Worm (Caenorhabditis elegans) whole organism, midembryonic: ENCODE results near the gene fbxa-56.

Experiments
- T22C8.4 ChIP-seq: fragments of 200-800 bp; sonication (Bioruptor generic); IDR thresholded peaks from 2 replicates; pipeline ENCODE4 v1.3.6; 2022; ENCODE audit warnings: missing genetic modification characterization, missing compliant biosample characterization
- cog-1 ChIP-seq: sonication (generic microtip); optimal IDR thresholded peaks from 2 replicates; lab custom pipeline; 2016; ENCODE audit warnings: missing genetic modification characterization, missing compliant biosample characterization
- flt-1 ChIP-seq: fragments of 200-800 bp; sonication (Bioruptor generic); IDR thresholded peaks from 2 replicates; pipeline ENCODE4 v1.3.6; 2022; ENCODE audit warnings: missing genetic modification characterization, missing compliant biosample characterization
- klf-2 ChIP-seq: fragments of 200-800 bp; sonication (Bioruptor generic); conservative IDR thresholded peaks from 2 replicates; pipeline ENCODE4 v1.3.6; 2022; ENCODE audit warnings: missing genetic modification reagents, missing genetic modification characterization, missing compliant biosample characterization
- med-1 ChIP-seq: sonication (generic microtip); optimal IDR thresholded peaks from 2 replicates; lab custom pipeline; 2017; ENCODE audit warnings: missing genetic modification characterization, mild to moderate bottlenecking, missing compliant biosample characterization, antibody characterized with exemption, missing genetic modification reagents; ENCODE audit not compliant: insufficient read depth
- ref-1 ChIP-seq: fragments of 200-800 bp; sonication (Bioruptor generic); conservative IDR thresholded peaks from 2 replicates; pipeline ENCODE4 v1.3.6; 2022; ENCODE audit warnings: missing genetic modification reagents, missing genetic modification characterization, missing compliant biosample characterization
- tab-1 ChIP-seq: fragments of 200-800 bp; sonication (Bioruptor generic); IDR thresholded peaks from 2 replicates; pipeline ENCODE4 v1.3.6; 2022; ENCODE audit warnings: missing genetic modification characterization, missing compliant biosample characterization
- ztf-23 ChIP-seq: fragments of 200-800 bp; sonication (Bioruptor generic); IDR thresholded peaks from 2 replicates; pipeline ENCODE4 v1.3.6; 2022; ENCODE audit warnings: missing genetic modification reagents, missing genetic modification characterization, missing compliant biosample characterization
- ztf-29 ChIP-seq: fragments of 200-800 bp; sonication (Bioruptor generic); IDR thresholded peaks from 2 replicates; pipeline ENCODE4 v1.3.6; 2022; ENCODE audit warnings: missing genetic modification reagents, missing genetic modification characterization, missing compliant biosample characterization

The fbxa-56 gene

DNA sequence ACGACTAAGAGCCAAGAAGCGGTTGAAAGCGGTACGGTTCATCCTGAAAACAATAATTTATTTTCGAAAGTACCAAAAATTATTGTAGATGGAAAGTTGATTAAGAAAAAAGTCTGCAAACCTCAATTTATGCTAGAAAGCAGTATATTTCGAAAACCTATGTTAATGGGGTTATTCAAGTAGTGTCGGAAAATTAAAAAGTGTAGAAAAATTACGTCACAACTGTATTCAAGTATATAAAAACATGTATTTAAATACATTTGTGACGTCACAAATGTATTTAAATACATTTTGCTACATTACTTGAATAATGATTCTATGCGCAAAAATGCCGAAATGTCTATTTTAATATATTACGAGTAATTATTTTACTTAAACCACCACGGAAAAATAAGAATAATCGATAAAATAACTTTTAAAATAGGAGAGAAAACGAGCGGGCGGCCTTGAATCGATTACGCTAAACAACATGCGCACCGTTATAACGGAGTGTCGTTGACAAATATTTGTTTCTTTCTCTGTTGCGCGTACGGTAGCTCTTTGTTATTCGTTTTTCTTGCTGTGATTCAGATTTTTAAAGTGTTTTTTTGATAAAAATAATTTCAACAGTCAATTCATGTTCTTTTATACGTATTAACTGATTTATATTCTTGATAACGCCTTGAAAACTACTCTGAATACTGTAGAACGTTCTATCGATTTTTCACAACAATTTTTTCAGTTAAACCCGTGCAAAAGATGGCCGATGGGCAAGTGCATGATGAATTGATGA, 27.1 kb downstream of the fbxa-56 start, which contains the start of the genes F23H11.5 and bra-2:
F23H11.5 (minus strand) TSS at position 51 of the 772 bp plus-strand sequence.
bra-2 (plus strand) TSS at position 722 of the 772 bp plus-strand sequence.
- TF ChIP-seq med-1 (GFP tag; lab: Kevin White, UChicago) (no peak), cog-1 (tag; lab: Kevin White, UChicago) (no peak), tab-1 (GFP tag; lab: Robert Waterston, UW) (no peak), flt-1 (GFP tag; lab: Robert Waterston, UW) (no peak), ref-1 (GFP tag; lab: Robert Waterston, UW) (no peak), klf-2 (no peak)

DNA sequence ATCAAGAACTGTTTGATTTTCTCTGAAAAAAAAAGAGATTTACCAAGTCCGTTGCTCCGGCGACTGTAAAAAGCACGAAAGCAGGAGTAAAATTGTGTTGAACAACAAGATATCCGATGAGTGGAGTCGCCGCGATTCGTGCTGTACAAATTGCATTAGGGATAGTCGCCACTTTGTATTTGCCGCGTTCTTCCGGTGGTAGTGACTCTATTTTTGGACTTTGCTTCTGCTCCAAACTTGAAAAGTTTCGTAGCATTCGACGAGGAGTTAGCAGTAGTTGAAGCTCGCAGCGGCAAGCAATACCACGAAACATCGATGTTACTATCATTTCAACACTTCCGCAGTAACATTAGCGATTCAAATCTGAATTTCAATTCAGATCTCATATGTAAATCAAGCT, 28.3 kb downstream of the fbxa-56 start, which contains the start of gene crls-1:
crls-1 (minus strand) TSS at position 363 of the 400 bp plus-strand sequence.
- no peak for TF ChIP-seq cog-1 (tag; lab: Kevin White, UChicago)
- no peak for TF ChIP-seq tab-1 (GFP tag; lab: Robert Waterston, UW)
- no peak for TF ChIP-seq klf-2
- no peak for TF ChIP-seq ztf-23 (GFP tag; lab: Robert Waterston, UW)
- no peak for TF ChIP-seq ref-1 (GFP tag; lab: Robert Waterston, UW)
- TF ChIP-seq T22C8.4 (GFP tag; lab: Robert Waterston, UW), result no peak
- no peak for TF ChIP-seq med-1 (GFP tag; lab: Kevin White, UChicago)

ce11 chrIII:907990-908389, 29.9 kb downstream of the fbxa-56 start:
- TF ChIP-seq T22C8.4 (GFP tag; lab: Robert Waterston, UW) (no peak), klf-2 (no peak), tab-1 (GFP tag; lab: Robert Waterston, UW) (no peak)

ce11 chrIII:907311-907710, 30.6 kb downstream of the fbxa-56 start, which contains the start of gene F23H11.4:
Gene F23H11.4 (minus strand): TSS chrIII:907539.
- TF ChIP-seq ztf-23 (GFP tag; lab: Robert Waterston, UW), result no peak
- TF ChIP-seq T22C8.4 (GFP tag; lab: Robert Waterston, UW), result no peak
- no peak for TF ChIP-seq cog-1 (tag; lab: Kevin White, UChicago)
- TF ChIP-seq klf-2, result no peak
- TF ChIP-seq tab-1 (GFP tag; lab: Robert Waterston, UW), result no peak
- TF ChIP-seq ztf-29 (GFP tag; lab: Robert Waterston, UW), result no peak
- TF ChIP-seq ref-1 (GFP tag; lab: Robert Waterston, UW), result no peak
- no peak for TF ChIP-seq med-1 (GFP tag; lab: Kevin White, UChicago)
- TF ChIP-seq flt-1 (GFP tag; lab: Robert Waterston, UW), result no peak

DNA sequence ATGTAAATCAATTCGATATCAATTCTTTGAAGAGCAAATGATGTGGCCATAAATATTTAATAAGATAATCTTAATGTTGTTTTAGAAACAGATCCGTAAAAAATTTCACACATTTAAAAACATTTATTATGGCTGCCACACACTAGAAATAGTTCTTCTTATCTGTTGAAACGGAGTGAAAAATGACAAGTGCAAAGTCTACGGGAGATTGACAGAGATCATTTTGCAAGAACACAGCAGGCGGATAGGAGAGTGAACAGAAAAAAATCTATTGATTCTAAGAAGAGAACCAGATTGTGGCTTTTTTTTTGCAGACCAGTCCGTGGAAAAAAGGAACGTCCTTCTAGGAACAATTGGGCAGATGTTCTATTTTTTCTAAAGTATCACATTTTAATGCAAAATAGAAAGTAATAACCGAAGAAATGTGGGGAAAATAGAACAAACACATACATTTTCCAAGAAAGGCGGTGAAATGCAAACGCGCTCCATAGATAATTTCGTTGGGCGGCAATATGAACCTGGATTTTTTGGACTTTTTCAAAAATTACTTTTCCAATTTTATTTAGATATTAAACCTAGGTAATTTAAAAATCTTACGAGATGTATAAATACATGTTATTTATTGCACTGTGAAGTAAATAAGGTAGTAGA, 36.1 kb downstream of the fbxa-56 start:
- TF ChIP-seq ztf-23 (GFP tag; lab: Robert Waterston, UW), result no peak
- TF ChIP-seq tab-1 (GFP tag; lab: Robert Waterston, UW), result no peak
- TF ChIP-seq ztf-29 (GFP tag; lab: Robert Waterston, UW), result no peak
- no peak for TF ChIP-seq flt-1 (GFP tag; lab: Robert Waterston, UW)
- no peak for TF ChIP-seq med-1 (GFP tag; lab: Kevin White, UChicago)
- no peak for TF ChIP-seq klf-2
- no peak for TF ChIP-seq cog-1 (tag; lab: Kevin White, UChicago)
- no peak for TF ChIP-seq T22C8.4 (GFP tag; lab: Robert Waterston, UW)
- no peak for TF ChIP-seq ref-1 (GFP tag; lab: Robert Waterston, UW)

DNA sequence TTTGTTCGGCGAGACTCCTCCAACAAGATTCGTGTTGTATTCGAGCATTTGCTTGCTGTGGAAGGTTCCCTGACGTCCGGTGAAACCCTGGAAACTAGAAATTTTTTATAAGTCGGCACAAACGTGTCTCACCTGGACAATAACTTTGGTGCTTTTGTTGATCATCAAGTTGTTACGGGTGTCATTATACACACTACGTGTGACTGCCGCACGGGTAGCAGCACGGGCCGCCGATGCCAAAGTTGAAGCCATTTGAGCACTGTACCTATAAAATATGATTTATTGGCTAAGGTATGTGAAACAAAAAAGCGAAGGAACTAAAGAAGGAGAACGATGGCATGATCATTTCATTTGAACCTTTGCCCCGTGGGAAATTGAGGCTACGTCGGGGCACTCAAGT, 36.7 kb downstream of the fbxa-56 start, which contains the start of gene sucl-2:
sucl-2 (minus strand) TSS at position 265 of the 400 bp plus-strand sequence.
- TF ChIP-seq cog-1 (tag; lab: Kevin White, UChicago), result no peak
- no peak for TF ChIP-seq ztf-29 (GFP tag; lab: Robert Waterston, UW)
- TF ChIP-seq med-1 (GFP tag; lab: Kevin White, UChicago), result no peak
- no peak for TF ChIP-seq flt-1 (GFP tag; lab: Robert Waterston, UW)
- TF ChIP-seq ztf-23 (GFP tag; lab: Robert Waterston, UW), result no peak
- no peak for TF ChIP-seq klf-2
- no peak for TF ChIP-seq T22C8.4 (GFP tag; lab: Robert Waterston, UW)
- TF ChIP-seq tab-1 (GFP tag; lab: Robert Waterston, UW), result no peak
- no peak for TF ChIP-seq ref-1 (GFP tag; lab: Robert Waterston, UW)

DNA sequence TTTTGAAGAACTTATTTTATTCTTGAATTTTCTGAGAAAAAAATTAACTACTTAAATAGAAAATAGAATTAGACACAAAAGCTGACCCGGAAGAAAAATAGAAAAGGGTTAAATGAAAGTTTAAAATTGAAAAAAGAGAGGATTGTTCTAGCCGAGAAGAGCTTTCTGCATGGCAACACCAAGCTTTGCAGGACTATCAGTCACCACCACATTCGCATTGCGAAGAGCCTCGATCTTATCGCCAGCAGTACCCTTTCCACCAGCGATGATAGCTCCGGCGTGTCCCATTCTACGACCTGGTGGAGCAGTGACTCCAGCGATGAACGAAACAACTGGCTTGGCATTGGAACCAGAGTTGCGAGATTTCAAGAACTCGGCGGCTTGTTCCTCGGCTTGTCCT, 37.7 kb downstream of the fbxa-56 start:
- no peak for TF ChIP-seq ref-1 (GFP tag; lab: Robert Waterston, UW)
- TF ChIP-seq flt-1 (GFP tag; lab: Robert Waterston, UW), result no peak
- no peak for TF ChIP-seq klf-2
- no peak for TF ChIP-seq T22C8.4 (GFP tag; lab: Robert Waterston, UW)
- TF ChIP-seq ztf-29 (GFP tag; lab: Robert Waterston, UW), result no peak
- TF ChIP-seq cog-1 (tag; lab: Kevin White, UChicago), result no peak
- TF ChIP-seq tab-1 (GFP tag; lab: Robert Waterston, UW), result no peak

- TF ChIP-seq med-1 (GFP tag; lab: Kevin White, UChicago) (no peak), klf-2 (no peak), T22C8.4 (GFP tag; lab: Robert Waterston, UW) (no peak), ztf-23 (GFP tag; lab: Robert Waterston, UW) (no peak), cog-1 (tag; lab: Kevin White, UChicago) (no peak), flt-1 (GFP tag; lab: Robert Waterston, UW) (no peak), tab-1 (GFP tag; lab: Robert Waterston, UW) (no peak), ztf-29 (GFP tag; lab: Robert Waterston, UW) (no peak), ref-1 (GFP tag; lab: Robert Waterston, UW) (no peak)
Observed at ce11 chrIII:896904-897303, 41.0 kb downstream of the fbxa-56 start.

ce11 chrIII:895525-895924, 42.3 kb downstream of the fbxa-56 start, which contains the start of the genes ztf-18 and F23H11.2:
Gene ztf-18 (minus strand): TSS chrIII:895712.
Gene F23H11.2 (plus strand): TSS chrIII:895747.
- TF ChIP-seq ztf-29 (GFP tag; lab: Robert Waterston, UW) (no peak), med-1 (GFP tag; lab: Kevin White, UChicago) (no peak), klf-2 (no peak), ztf-23 (GFP tag; lab: Robert Waterston, UW) (no peak)
